Worm (Caenorhabditis elegans): ENCODE measurements around the gene zip-9.

The zip-9 gene

ce11 chrV:10965501-10965900 lies 23.2 kb downstream of the zip-9 start, which contains the start of the genes ctf-4 and eef-1G (continued):
- peak; percentile 74 for TF ChIP-seq ztf-18 (tag; optimal IDR thresholded peaks at IDR 0.05)
- peak; percentile 36 for TF ChIP-seq ztf-3 (GFP tag; optimal IDR thresholded peaks at IDR 0.05)
- TF ChIP-seq zim-3 (tag; optimal IDR thresholded peaks at IDR 0.05), result no peak
- TF ChIP-seq F55B11.4 (tag; optimal IDR thresholded peaks at IDR 0.05; ENCODE audit: borderline replicate concordance, insufficient read depth), result no peak
- peak; percentile 90 for TF ChIP-seq K11D2.4 (GFP tag; IDR thresholded peaks at IDR 0.05)
- TF ChIP-seq ekl-4 (GFP tag; IDR thresholded peaks at IDR 0.05), result peak; percentile 93
- TF ChIP-seq ccch-3 (GFP tag; optimal IDR thresholded peaks at IDR 0.05), result no peak
- TF ChIP-seq Y95B8A.8 (GFP tag; IDR thresholded peaks at IDR 0.05), result peak; percentile 83; the same call in 1 of the 2 replicates
- peak; percentile 82 for TF ChIP-seq D2030.7 (GFP tag; IDR thresholded peaks at IDR 0.05)
- no peak for TF ChIP-seq sptf-2 (GFP tag; optimal IDR thresholded peaks at IDR 0.05)
- TF ChIP-seq hsf-1 (GFP tag; IDR thresholded peaks at IDR 0.05), result peak; percentile 76
- TF ChIP-seq mxl-1 (tag; optimal IDR thresholded peaks at IDR 0.05), result no peak
- TF ChIP-seq ztf-28 (GFP tag; IDR thresholded peaks at IDR 0.05), result no peak
- TF ChIP-seq aptf-3 (GFP tag; IDR thresholded peaks at IDR 0.05), result no peak
- 0 out of 2 replicates have a peak, but pooled peaks have one; percentile 7 for TF ChIP-seq aptf-2 (GFP tag; conservative IDR thresholded peaks at IDR 0.05)
- no peak for TF ChIP-seq tbx-9 (tag; optimal IDR thresholded peaks at IDR 0.05; ENCODE audit: borderline replicate concordance)
- TF ChIP-seq ama-1 (optimal IDR thresholded peaks at IDR 0.05), result no peak
- no peak for TF ChIP-seq ama-1 (GFP tag; optimal IDR thresholded peaks at IDR 0.05)
- TF ChIP-seq nhr-27 (tag; optimal IDR thresholded peaks at IDR 0.05), result no peak
- peak; percentile 94 for TF ChIP-seq nfyb-1 (GFP tag; IDR thresholded peaks at IDR 0.05)
- no peak for TF ChIP-seq rec-8 (tag; optimal IDR thresholded peaks at IDR 0.05)
- no peak for TF ChIP-seq attf-6 (GFP tag; IDR thresholded peaks at IDR 0.05)
- TF ChIP-seq lin-54 (GFP tag; optimal IDR thresholded peaks at IDR 0.05), result peak; percentile 95
- TF ChIP-seq snpc-4 (GFP tag; optimal IDR thresholded peaks at IDR 0.05), result peak; percentile 71
- TF ChIP-seq snpc-4 (tag; optimal IDR thresholded peaks at IDR 0.05), result peak; percentile 65 to 84 (median 80)
- TF ChIP-seq lir-1 (GFP tag; conservative IDR thresholded peaks at IDR 0.05), result peak; percentile 75
- peak; percentile 61; the same call in 1 of the 2 replicates for TF ChIP-seq cebp-1 (GFP tag; IDR thresholded peaks at IDR 0.05)
- TF ChIP-seq cebp-1 (tag; optimal IDR thresholded peaks at IDR 0.05), result peak; percentile 88
- peak; percentile 75 for TF ChIP-seq B0336.3 (GFP tag; IDR thresholded peaks at IDR 0.05)
- no peak for TF ChIP-seq mes-4 (tag; optimal IDR thresholded peaks at IDR 0.05)
- TF ChIP-seq attf-3 (GFP tag; conservative IDR thresholded peaks at IDR 0.05), result peak; percentile 75
- peak; percentile 71; the same call in 1 of the 2 replicates for TF ChIP-seq ztf-6 (GFP tag; IDR thresholded peaks at IDR 0.05)
- TF ChIP-seq gei-17 (GFP tag; optimal IDR thresholded peaks at IDR 0.05), result peak; percentile 66
- TF ChIP-seq ceh-40 (GFP tag; IDR thresholded peaks at IDR 0.05), result no peak
- TF ChIP-seq B0035.1 (tag; optimal IDR thresholded peaks at IDR 0.05), result no peak
- no peak for TF ChIP-seq zfh-2 (GFP tag; conservative IDR thresholded peaks at IDR 0.05)
- TF ChIP-seq chd-7 (tag; optimal IDR thresholded peaks at IDR 0.05), result peak; percentile 85

DNA sequence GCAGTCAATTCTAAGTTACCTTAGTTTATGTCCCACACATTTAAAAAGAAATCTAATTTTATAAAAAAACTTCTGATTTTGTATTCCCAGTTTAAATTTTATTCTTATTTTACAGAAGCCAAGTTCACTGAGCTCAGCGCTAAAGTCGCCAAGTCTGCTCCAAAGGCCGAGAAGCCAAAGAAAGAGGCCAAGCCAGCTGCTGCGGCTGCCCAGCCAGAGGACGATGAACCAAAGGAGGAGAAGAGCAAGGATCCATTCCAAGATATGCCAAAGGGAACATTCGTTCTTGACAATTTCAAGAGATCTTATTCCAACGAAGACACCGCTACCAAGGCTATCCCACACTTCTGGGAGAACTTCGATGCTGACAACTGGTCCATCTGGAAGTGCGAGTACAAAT lies 24.6 kb downstream of the zip-9 start:
- TF ChIP-seq zfh-2 (GFP tag; conservative IDR thresholded peaks at IDR 0.05) (peak; percentile 61), chd-7 (tag; optimal IDR thresholded peaks at IDR 0.05) (peak; percentile 37), madf-3 (GFP tag; IDR thresholded peaks at IDR 0.05) (peak; percentile 14; the same call in 1 of the 2 replicates), repo-1 (tag; optimal IDR thresholded peaks at IDR 0.05) (peak; percentile 8), ceh-91 (GFP tag; IDR thresholded peaks at IDR 0.05) (no peak), snpc-4 (GFP tag; optimal IDR thresholded peaks at IDR 0.05) (no peak), snpc-4 (tag; optimal IDR thresholded peaks at IDR 0.05) (peak in 1 of 4 experiments; percentile 54), hsf-1 (GFP tag; IDR thresholded peaks at IDR 0.05) (peak; percentile 46; the same call in 1 of the 2 replicates), lag-1 (GFP tag; IDR thresholded peaks at IDR 0.05) (0 out of 2 replicates have a peak, but pooled peaks have one; percentile 21), nfyb-1 (GFP tag; IDR thresholded peaks at IDR 0.05) (0 out of 2 replicates have a peak, but pooled peaks have one; percentile 23), mcd-1 (GFP tag; IDR thresholded peaks at IDR 0.05) (peak; percentile 56), B0336.3 (GFP tag; IDR thresholded peaks at IDR 0.05) (0 out of 2 replicates have a peak, but pooled peaks have one; percentile 53), hmg-20 (GFP tag; IDR thresholded peaks at IDR 0.05) (0 out of 2 replicates have a peak, but pooled peaks have one; percentile 27), tbp1 (GFP tag; optimal IDR thresholded peaks at IDR 0.05) (no peak), madf-6 (GFP tag; IDR thresholded peaks at IDR 0.05) (peak; percentile 45; the same call in 1 of the 2 replicates), ceh-79 (tag; optimal IDR thresholded peaks at IDR 0.05) (no peak)

All from whole organism, young adult.